Worm (Caenorhabditis elegans): ENCODE data around the gene hip-1.

- TF ChIP-seq flt-1 (GFP tag; IDR thresholded peaks at IDR 0.05): no peak
- TF ChIP-seq klf-2 (GFP tag; conservative IDR thresholded peaks at IDR 0.05): no peak
These were observed 4.4 kb upstream of the hip-1 start, which contains the start of gene T12D8.5 for ce11 chrIII:13626692-13627091.

Data from whole organism, midembryonic.